Worm (Caenorhabditis elegans) whole organism, L2 larva: ENCODE data around the gene T11B7.5.

ENCODE experiments used
- C34F6.9 ChIP-seq: fragments of 150-350 bp; optimal IDR thresholded peaks from 2 replicates; lab custom pipeline; 2014; ENCODE audit warnings: missing biosample characterization, missing genetic modification characterization
- R02D3.7 ChIP-seq: fragments of 150-350 bp; optimal IDR thresholded peaks from 2 replicates; lab custom pipeline; 2014; ENCODE audit warnings: missing biosample characterization, missing genetic modification characterization
- Y55F3AM.14 ChIP-seq: fragments of 200-800 bp; sonication (Bioruptor generic); optimal IDR thresholded peaks from 2 replicates; lab custom pipeline; 2018; ENCODE audit warnings: mild to moderate bottlenecking, missing genetic modification characterization, missing compliant biosample characterization
- ZK546.5 ChIP-seq: sonication (generic microtip); optimal IDR thresholded peaks from 2 replicates; lab custom pipeline; 2017; ENCODE audit warnings: missing biosample characterization, missing genetic modification characterization
- alr-1 ChIP-seq: fragments of 150-350 bp; optimal IDR thresholded peaks from 2 replicates; lab custom pipeline; 2014; ENCODE audit warnings: missing biosample characterization, missing genetic modification characterization
- aly-2 ChIP-seq: fragments of 150-350 bp; optimal IDR thresholded peaks from 2 replicates; lab custom pipeline; 2014; ENCODE audit warnings: missing biosample characterization, missing genetic modification characterization
- ama-1 ChIP-seq: fragments of 150-350 bp; optimal IDR thresholded peaks from 2 replicates; lab custom pipeline; 2018; ENCODE audit warnings: inconsistent platforms
- blmp-1 ChIP-seq: sonication (generic microtip); optimal IDR thresholded peaks from 2 replicates; lab custom pipeline; 2017; ENCODE audit warnings: missing genetic modification characterization, mild to moderate bottlenecking, missing compliant biosample characterization, antibody characterized with exemption, moderate library complexity; ENCODE audit not compliant: insufficient read depth
- ceh-16 ChIP-seq: fragments of 150-350 bp; optimal IDR thresholded peaks from 2 replicates; lab custom pipeline; 2014; ENCODE audit warnings: missing biosample characterization, missing genetic modification characterization
- crh-2 ChIP-seq: sonication (generic microtip); optimal IDR thresholded peaks from 2 replicates; lab custom pipeline; 2017; ENCODE audit warnings: missing biosample characterization, missing genetic modification characterization
- dmd-4 ChIP-seq: sonication (generic microtip); optimal IDR thresholded peaks from 2 replicates; lab custom pipeline; 2017; ENCODE audit warnings: missing biosample characterization, missing genetic modification characterization
- egl-27 ChIP-seq: sonication (generic microtip); optimal IDR thresholded peaks from 3 replicates; lab custom pipeline; 2017; ENCODE audit warnings: missing biosample characterization, missing genetic modification reagents, missing genetic modification characterization
- elt-1 ChIP-seq: fragments of 150-350 bp; optimal IDR thresholded peaks from 2 replicates; lab custom pipeline; 2014; ENCODE audit warnings: missing biosample characterization, missing genetic modification characterization
- fos-1 ChIP-seq: fragments of 150-350 bp; optimal IDR thresholded peaks from 2 replicates; lab custom pipeline; 2014; ENCODE audit warnings: missing biosample characterization, missing genetic modification characterization
- gmeb-1 ChIP-seq: fragments of 150-350 bp; optimal IDR thresholded peaks from 2 replicates; lab custom pipeline; 2014; ENCODE audit warnings: missing biosample characterization, missing genetic modification characterization
- lin-11 ChIP-seq: fragments of 150-350 bp; sonication (generic microtip); optimal IDR thresholded peaks from 2 replicates; lab custom pipeline; 2014; ENCODE audit warnings: missing biosample characterization, missing genetic modification characterization, inconsistent platforms, mixed read lengths
- lin-39 ChIP-seq: fragments of 150-350 bp; optimal IDR thresholded peaks from 2 replicates; lab custom pipeline; 2014; ENCODE audit warnings: missing biosample characterization, missing genetic modification reagents, missing genetic modification characterization
- lsy-2 ChIP-seq, 2 experiments: fragments of 150-350 bp in 1 of 2; sonication (generic microtip) in 1 of 2; optimal IDR thresholded peaks; 2 replicates each; lab custom pipeline; 2014 to 2017; ENCODE audit warnings: missing biosample characterization in 2 of 2, missing genetic modification characterization in 2 of 2
- mab-5 ChIP-seq: fragments of 150-350 bp; optimal IDR thresholded peaks from 2 replicates; lab custom pipeline; 2014; ENCODE audit warnings: missing biosample characterization, missing genetic modification characterization
- mbf-1 ChIP-seq: sonication (generic microtip); optimal IDR thresholded peaks from 2 replicates; lab custom pipeline; 2017; ENCODE audit warnings: missing biosample characterization, missing genetic modification characterization
- mdl-1 ChIP-seq, 2 experiments: fragments of 150-350 bp in 1 of 2; sonication (generic microtip) in 1 of 2; optimal IDR thresholded peaks; 2 replicates each; lab custom pipeline; 2017; ENCODE audit warnings: missing biosample characterization in 2 of 2, missing genetic modification characterization in 2 of 2
- nhr-11 ChIP-seq: fragments of 150-350 bp; optimal IDR thresholded peaks from 2 replicates; lab custom pipeline; 2014; ENCODE audit warnings: missing biosample characterization, missing genetic modification characterization
- nhr-129 ChIP-seq: fragments of 150-350 bp; optimal IDR thresholded peaks from 2 replicates; lab custom pipeline; 2014; ENCODE audit warnings: missing biosample characterization, missing genetic modification characterization
- nhr-21 ChIP-seq: fragments of 150-350 bp; optimal IDR thresholded peaks from 2 replicates; lab custom pipeline; 2014; ENCODE audit warnings: missing biosample characterization, missing genetic modification characterization
- nhr-23 ChIP-seq: fragments of 150-350 bp; optimal IDR thresholded peaks from 2 replicates; lab custom pipeline; 2014; ENCODE audit warnings: missing biosample characterization, missing genetic modification reagents, missing genetic modification characterization
- nhr-237 ChIP-seq: fragments of 150-350 bp; optimal IDR thresholded peaks from 2 replicates; lab custom pipeline; 2014; ENCODE audit warnings: missing biosample characterization, missing genetic modification characterization
- nhr-25 ChIP-seq: fragments of 150-350 bp; sonication (generic microtip); optimal IDR thresholded peaks from 3 replicates; lab custom pipeline; 2014; ENCODE audit warnings: missing biosample characterization, missing genetic modification characterization
- nhr-6 ChIP-seq: fragments of 150-350 bp; optimal IDR thresholded peaks from 2 replicates; lab custom pipeline; 2014; ENCODE audit warnings: missing biosample characterization, missing genetic modification characterization
- nhr-77 ChIP-seq: fragments of 150-350 bp; optimal IDR thresholded peaks from 2 replicates; lab custom pipeline; 2014; ENCODE audit warnings: missing biosample characterization, missing genetic modification characterization
- sem-4 ChIP-seq: fragments of 150-350 bp; optimal IDR thresholded peaks from 2 replicates; lab custom pipeline; 2014; ENCODE audit warnings: missing biosample characterization, missing genetic modification reagents, missing genetic modification characterization
- sma-3 ChIP-seq: sonication (generic microtip); optimal IDR thresholded peaks from 2 replicates; lab custom pipeline; 2016; ENCODE audit warnings: missing genetic modification reagents, missing genetic modification characterization, missing compliant biosample characterization
- sma-9 ChIP-seq, 2 experiments: fragments of 150-350 bp in 1 of 2; sonication (generic microtip) in 1 of 2; optimal IDR thresholded peaks; 2 replicates each; lab custom pipeline; 2014 to 2016; ENCODE audit warnings: missing genetic modification characterization in 2 of 2, mild to moderate bottlenecking in 1 of 2, missing biosample characterization in 1 of 2, missing compliant biosample characterization in 1 of 2, missing genetic modification reagents in 1 of 2, moderate library complexity in 1 of 2
- unc-39 ChIP-seq: fragments of 150-350 bp; optimal IDR thresholded peaks from 2 replicates; lab custom pipeline; 2014; ENCODE audit warnings: missing biosample characterization, missing genetic modification characterization
- unc-55 ChIP-seq: fragments of 150-350 bp; sonication (generic microtip); optimal IDR thresholded peaks from 3 replicates; lab custom pipeline; 2014; ENCODE audit warnings: missing biosample characterization, missing genetic modification reagents, missing genetic modification characterization
- unc-62 ChIP-seq: fragments of 150-350 bp; optimal IDR thresholded peaks from 2 replicates; lab custom pipeline; 2014; ENCODE audit warnings: missing biosample characterization, missing genetic modification reagents, missing genetic modification characterization
- zag-1 ChIP-seq: fragments of 150-350 bp; optimal IDR thresholded peaks from 2 replicates; lab custom pipeline; 2014; ENCODE audit warnings: missing biosample characterization, missing genetic modification characterization
- ztf-11 ChIP-seq: sonication (generic microtip); optimal IDR thresholded peaks from 2 replicates; lab custom pipeline; 2017; ENCODE audit warnings: missing biosample characterization, missing genetic modification characterization

The T11B7.5 gene

DNA sequence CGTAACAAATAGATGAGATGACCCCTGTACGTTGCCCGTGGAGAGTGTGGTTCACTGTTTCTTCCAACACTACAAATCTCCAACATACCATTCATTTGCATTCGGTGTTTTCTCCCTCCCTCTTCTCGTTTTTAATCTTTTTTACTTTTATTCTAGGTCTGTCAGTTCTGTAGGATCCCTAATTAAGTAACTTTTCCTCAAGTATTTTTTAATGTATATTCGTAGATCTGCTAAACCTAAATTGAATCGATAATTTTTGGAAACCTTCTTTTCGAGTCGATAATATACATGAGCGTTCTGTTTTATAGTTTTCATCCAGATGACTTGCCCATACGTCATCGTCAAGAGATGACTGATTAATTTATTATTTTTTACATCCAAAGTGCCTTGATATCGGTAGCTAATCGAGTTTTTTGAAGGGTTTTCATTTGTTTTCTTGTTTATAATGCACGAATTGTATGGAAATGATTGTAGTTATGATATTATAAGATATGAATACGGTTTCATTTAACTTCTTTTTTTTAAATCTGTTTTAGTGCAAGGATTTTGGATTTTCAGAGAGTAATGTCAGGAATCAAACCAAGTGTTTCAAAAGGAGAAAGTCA lies 15.6 kb downstream of the T11B7.5 start, which contains the start of the genes T28C6.11 and T11B7.1:
Gene T28C6.11 (minus strand): TSS at position 101 of the 605 bp plus-strand sequence.
Gene T11B7.1 (plus strand): TSS at position 555 of the 605 bp plus-strand sequence.
- TF ChIP-seq gmeb-1 (tag; lab: Kevin White, UChicago) (no peak), sma-9 (GFP tag; optimal IDR thresholded peaks at IDR 0.05; lab: Kevin White, UChicago) (no peak), sma-9 (tag; optimal IDR thresholded peaks at IDR 0.05; lab: Kevin White, UChicago) (no peak), sem-4 (no peak), nhr-21 (tag; lab: Kevin White, UChicago) (no peak), elt-1 (no peak), ama-1 (no peak)

DNA sequence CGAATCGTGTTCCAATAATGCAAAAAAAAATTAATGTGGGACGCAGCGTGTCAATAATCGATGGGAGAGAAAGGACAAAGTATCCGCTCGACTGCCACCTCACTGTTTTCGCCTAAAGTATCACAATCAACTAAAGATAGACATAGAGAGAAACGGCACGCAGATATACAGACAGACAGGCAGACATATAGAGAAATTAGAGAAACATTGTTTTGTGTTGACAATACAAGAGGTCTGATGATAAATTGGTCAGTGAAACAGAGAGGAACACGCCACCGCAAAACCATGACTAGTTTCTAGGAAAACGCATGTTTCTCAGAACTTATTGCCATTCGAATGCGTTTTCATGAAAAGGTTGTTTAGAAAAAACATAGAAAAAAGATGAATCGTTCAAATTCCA lies 25.3 kb downstream of the T11B7.5 start, which contains the start of gene T28C6.8:
Gene T28C6.8 (minus strand): TSS at position 137 of the 400 bp plus-strand sequence.
- peak; percentile 69 for TF ChIP-seq sma-3 (GFP tag; lab: Kevin White, UChicago)
- peak; percentile 66 for TF ChIP-seq nhr-25 (tag; lab: Kevin White, UChicago)
- TF ChIP-seq dmd-4 (tag; lab: Kevin White, UChicago) = no peak
- no peak for TF ChIP-seq unc-39 (tag; lab: Kevin White, UChicago)
- no peak for TF ChIP-seq zag-1
- peak; percentile 65 for TF ChIP-seq nhr-21 (tag; lab: Kevin White, UChicago)
- TF ChIP-seq mbf-1 (tag; lab: Kevin White, UChicago) = no peak
- TF ChIP-seq gmeb-1 (tag; lab: Kevin White, UChicago) = peak; percentile 42
- no peak for TF ChIP-seq C34F6.9 (tag; lab: Kevin White, UChicago)
- TF ChIP-seq fos-1 (tag; lab: Kevin White, UChicago) = peak; percentile 65
- peak; percentile 70 for TF ChIP-seq nhr-129 (tag; lab: Kevin White, UChicago)
- TF ChIP-seq mdl-1 (tag; optimal IDR thresholded peaks at IDR 0.05; lab: Kevin White, UChicago) = peak in 1 of 2 experiments; percentile 22
- TF ChIP-seq blmp-1 (tag; lab: Kevin White, UChicago) = peak; percentile 63
- no peak for TF ChIP-seq ZK546.5 (tag; lab: Kevin White, UChicago)
- TF ChIP-seq ztf-11 (tag; lab: Kevin White, UChicago) = no peak
- peak; percentile 60 for TF ChIP-seq sma-9 (GFP tag; optimal IDR thresholded peaks at IDR 0.05; lab: Kevin White, UChicago)
- no peak for TF ChIP-seq sma-9 (tag; optimal IDR thresholded peaks at IDR 0.05; lab: Kevin White, UChicago)
- TF ChIP-seq crh-2 (tag; lab: Kevin White, UChicago) = peak; percentile 37

- TF ChIP-seq lin-11 (tag; lab: Kevin White, UChicago) (no peak), nhr-23 (no peak), unc-55 (GFP tag; lab: Kevin White, UChicago) (no peak), nhr-6 (tag; lab: Kevin White, UChicago) (no peak), sma-3 (GFP tag; lab: Kevin White, UChicago) (no peak), dmd-4 (tag; lab: Kevin White, UChicago) (no peak), nhr-129 (tag; lab: Kevin White, UChicago) (no peak)
Observed at ce11 chrIV:8827500-8827899, 28.4 kb downstream of the T11B7.5 start, which contains the start of gene T28C6.7. Gene T28C6.7 (plus strand): TSS chrIV:8827800.

ce11 chrIV:8826606-8827000 lies 29.3 kb downstream of the T11B7.5 start:
- TF ChIP-seq fos-1 (tag; lab: Kevin White, UChicago) = peak; percentile 48
- peak in 1 of 2 experiments; percentile 61 for TF ChIP-seq lsy-2 (tag; optimal IDR thresholded peaks at IDR 0.05; lab: Kevin White, UChicago)
- peak; percentile 40 for TF ChIP-seq unc-55 (GFP tag; lab: Kevin White, UChicago)
- no peak for TF ChIP-seq C34F6.9 (tag; lab: Kevin White, UChicago)
- TF ChIP-seq nhr-25 (tag; lab: Kevin White, UChicago) = peak; percentile 10
- no peak for TF ChIP-seq mab-5 (tag; lab: Kevin White, UChicago)
- peak; percentile 23 for TF ChIP-seq sma-9 (GFP tag; optimal IDR thresholded peaks at IDR 0.05; lab: Kevin White, UChicago)
- no peak for TF ChIP-seq sma-9 (tag; optimal IDR thresholded peaks at IDR 0.05; lab: Kevin White, UChicago)
- peak; percentile 24 for TF ChIP-seq nhr-129 (tag; lab: Kevin White, UChicago)
- no peak for TF ChIP-seq egl-27 (tag; lab: Kevin White, UChicago)
- TF ChIP-seq blmp-1 (tag; lab: Kevin White, UChicago) = peak; percentile 57
- peak; percentile 1 for TF ChIP-seq ceh-16
- no peak for TF ChIP-seq unc-62 (GFP tag; lab: Kevin White, UChicago)
- no peak for TF ChIP-seq zag-1
- TF ChIP-seq sem-4 = peak; percentile 21

- TF ChIP-seq aly-2 (tag; lab: Kevin White, UChicago) (peak; percentile 3), sem-4 (no peak), ceh-16 (no peak), nhr-25 (tag; lab: Kevin White, UChicago) (peak; percentile 38), nhr-77 (tag; lab: Kevin White, UChicago) (no peak), sma-3 (GFP tag; lab: Kevin White, UChicago) (peak; percentile 38), lin-39 (tag; lab: Kevin White, UChicago) (no peak), egl-27 (tag; lab: Kevin White, UChicago) (no peak), C34F6.9 (tag; lab: Kevin White, UChicago) (no peak), nhr-6 (tag; lab: Kevin White, UChicago) (no peak), alr-1 (tag; lab: Kevin White, UChicago) (no peak), nhr-23 (no peak), nhr-11 (tag; lab: Kevin White, UChicago) (no peak), blmp-1 (tag; lab: Kevin White, UChicago) (no peak), R02D3.7 (tag; lab: Kevin White, UChicago) (no peak), nhr-21 (tag; lab: Kevin White, UChicago) (peak; percentile 30), nhr-237 (tag; lab: Kevin White, UChicago) (no peak), ztf-11 (tag; lab: Kevin White, UChicago) (no peak), Y55F3AM.14 (GFP tag; lab: Kevin White, UChicago) (no peak), dmd-4 (tag; lab: Kevin White, UChicago) (no peak), mab-5 (tag; lab: Kevin White, UChicago) (no peak), nhr-129 (tag; lab: Kevin White, UChicago) (no peak), gmeb-1 (tag; lab: Kevin White, UChicago) (no peak)
Observed at ce11 chrIV:8825997-8826605, 29.8 kb downstream of the T11B7.5 start.
